Worm (Caenorhabditis elegans) whole organism, L1 larva: ENCODE data around the gene F15A4.2.

ENCODE experiments used
- snpc-4 ChIP-seq: fragments of 150-350 bp; optimal IDR thresholded peaks from 2 replicates; lab custom pipeline; 2014; ENCODE audit warnings: missing biosample characterization, missing genetic modification characterization
- tlp-1 ChIP-seq: fragments of 150-350 bp; optimal IDR thresholded peaks from 2 replicates; lab custom pipeline; 2014; ENCODE audit warnings: missing biosample characterization, missing genetic modification characterization
- unc-86 ChIP-seq: sonication (generic microtip); optimal IDR thresholded peaks from 2 replicates; lab custom pipeline; 2016; ENCODE audit warnings: missing genetic modification characterization, missing compliant biosample characterization
- ztf-11 ChIP-seq, 2 experiments: sonication (generic microtip); optimal IDR thresholded peaks; 2 replicates each; lab custom pipeline; 2016 to 2017; ENCODE audit warnings: missing genetic modification characterization in 2 of 2, missing biosample characterization in 1 of 2, missing compliant biosample characterization in 1 of 2

- TF ChIP-seq tlp-1 (no peak), ztf-11 (tag; optimal IDR thresholded peaks at IDR 0.05; lab: Kevin White, UChicago) (no peak), unc-86 (tag; lab: Kevin White, UChicago) (no peak), snpc-4 (no peak)
Observed at ce11 chrII:12420486-12420885, 41.9 kb upstream of the F15A4.2 start, which contains the start of gene sre-26.
